Fruit fly (Drosophila melanogaster) whole organism, embryonic: Measurements from ENCODE around the gene tth.

Experiments
- ATbp ChIP-seq: fragments of 200-800 bp; sonication (Bioruptor generic); optimal IDR thresholded peaks from 2 replicates; lab custom pipeline; 2017; ENCODE audit warnings: missing biosample characterization, mild to moderate bottlenecking, missing genetic modification characterization, missing genetic modification reagents
- Abd-B ChIP-seq: fragments of 200-800 bp; sonication (Bioruptor generic); optimal IDR thresholded peaks from 2 replicates; lab custom pipeline; 2018; ENCODE audit warnings: missing biosample characterization, mild to moderate bottlenecking, missing genetic modification characterization, moderate library complexity
- Aef1 ChIP-seq: fragments of 200-800 bp; sonication (Bioruptor generic); IDR thresholded peaks from 3 replicates; pipeline ENCODE4 v1.3.6; 2022; ENCODE audit warnings: missing biosample characterization, missing genetic modification characterization
- Atf-2 ChIP-seq: fragments of 200-800 bp; sonication (Bioruptor generic); optimal IDR thresholded peaks from 2 replicates; lab custom pipeline; 2016; ENCODE audit warnings: missing biosample characterization, missing genetic modification characterization
- CG10321 ChIP-seq: fragments of 200-800 bp; sonication (Bioruptor generic); IDR thresholded peaks from 2 replicates; pipeline ENCODE4 v1.3.6; 2022; ENCODE audit warnings: missing biosample characterization, missing genetic modification characterization
- CG11723 ChIP-seq: fragments of 200-800 bp; sonication (Bioruptor generic); optimal IDR thresholded peaks from 2 replicates; lab custom pipeline; 2017; ENCODE audit warnings: missing biosample characterization, mild to moderate bottlenecking, missing genetic modification characterization
- CG12104 ChIP-seq: fragments of 200-800 bp; sonication (Bioruptor generic); optimal IDR thresholded peaks from 3 replicates; lab custom pipeline; 2016; ENCODE audit warnings: missing biosample characterization, missing genetic modification characterization
- CG14050 ChIP-seq: fragments of 200-800 bp; sonication (Bioruptor generic); IDR thresholded peaks from 3 replicates; pipeline ENCODE4 v1.3.6; 2022; ENCODE audit warnings: missing biosample characterization, missing genetic modification characterization
- CG17359 ChIP-seq: fragments of 200-800 bp; sonication (Bioruptor generic); optimal IDR thresholded peaks from 3 replicates; lab custom pipeline; 2018; ENCODE audit warnings: missing biosample characterization, mild to moderate bottlenecking, missing genetic modification characterization, moderate library complexity
- CG18011 ChIP-seq: fragments of 200-800 bp; sonication (Bioruptor generic); optimal IDR thresholded peaks from 2 replicates; lab custom pipeline; 2017; ENCODE audit warnings: missing biosample characterization, missing genetic modification characterization, mild to moderate bottlenecking, moderate library complexity, missing genotype
- CG18476 ChIP-seq: fragments of 200-800 bp; sonication (Bioruptor generic); optimal IDR thresholded peaks from 2 replicates; lab custom pipeline; 2016; ENCODE audit warnings: missing biosample characterization, mild to moderate bottlenecking, missing genetic modification characterization
- CG32532 ChIP-seq: fragments of 200-800 bp; sonication (Bioruptor generic); IDR thresholded peaks from 2 replicates; pipeline ENCODE4 v1.3.6; 2022; ENCODE audit warnings: missing biosample characterization, missing genetic modification characterization
- CG5245 ChIP-seq: fragments of 200-800 bp; sonication (Bioruptor generic); optimal IDR thresholded peaks from 3 replicates; lab custom pipeline; 2016; ENCODE audit warnings: missing biosample characterization, missing genetic modification characterization
- CG5953 ChIP-seq: fragments of 200-800 bp; sonication (Bioruptor generic); IDR thresholded peaks from 2 replicates; pipeline ENCODE4 v1.3.6; 2022; ENCODE audit warnings: missing biosample characterization, missing genetic modification characterization
- CG7987 ChIP-seq: fragments of 200-800 bp; sonication (Bioruptor generic); optimal IDR thresholded peaks from 2 replicates; lab custom pipeline; 2018; ENCODE audit warnings: missing biosample characterization, mild to moderate bottlenecking, missing genetic modification characterization, moderate library complexity
- CG8089 ChIP-seq: fragments of 200-800 bp; sonication (Bioruptor generic); optimal IDR thresholded peaks from 3 replicates; lab custom pipeline; 2016; ENCODE audit warnings: missing biosample characterization, missing genetic modification characterization
- CG9437 ChIP-seq: fragments of 200-800 bp; sonication (Bioruptor generic); optimal IDR thresholded peaks from 2 replicates; lab custom pipeline; 2018; ENCODE audit warnings: missing biosample characterization, mild to moderate bottlenecking, missing genetic modification characterization
- Chrac-16 ChIP-seq: fragments of 200-800 bp; sonication (Bioruptor generic); optimal IDR thresholded peaks from 3 replicates; lab custom pipeline; 2016; ENCODE audit warnings: missing biosample characterization, missing genetic modification characterization
- Dfd ChIP-seq, 2 experiments: fragments of >200 bp; optimal IDR thresholded peaks; 2 replicates each; lab custom pipeline; 2017; ENCODE audit warnings: missing biosample characterization in 2 of 2, missing genetic modification characterization in 2 of 2
- Dp ChIP-seq: fragments of 200-800 bp; sonication (Bioruptor generic); optimal IDR thresholded peaks from 2 replicates; lab custom pipeline; 2018; ENCODE audit warnings: missing biosample characterization, mild to moderate bottlenecking, missing genetic modification characterization, moderate library complexity
- Dref ChIP-seq: fragments of 200-800 bp; sonication (Bioruptor generic); IDR thresholded peaks from 2 replicates; pipeline ENCODE4 v1.3.6; 2022; ENCODE audit warnings: missing biosample characterization, missing genetic modification characterization
- Eip74EF ChIP-seq, 2 experiments: fragments of 200-800 bp in 1 of 2; fragments of >200 bp in 1 of 2; sonication (Bioruptor generic) in 1 of 2; optimal IDR thresholded peaks; 2 replicates each; lab custom pipeline; 2017 to 2019; ENCODE audit warnings: missing biosample characterization in 2 of 2, missing genetic modification characterization in 2 of 2, mild to moderate bottlenecking in 1 of 2, moderate library complexity in 1 of 2
- Fer2 ChIP-seq: fragments of 200-800 bp; sonication (Bioruptor generic); optimal IDR thresholded peaks from 2 replicates; lab custom pipeline; 2018; ENCODE audit warnings: missing biosample characterization, mild to moderate bottlenecking, missing genetic modification characterization, moderate library complexity
- Hr39 ChIP-seq: fragments of >200 bp; optimal IDR thresholded peaks from 2 replicates; lab custom pipeline; 2017
- Hr78 ChIP-seq, 2 experiments: fragments of 200-800 bp in 1 of 2; fragments of >200 bp in 1 of 2; sonication (Bioruptor generic) in 1 of 2; optimal IDR thresholded peaks; 2 replicates each; lab custom pipeline; 2017 to 2019; ENCODE audit warnings: missing biosample characterization in 2 of 2, missing genetic modification characterization in 2 of 2, mild to moderate bottlenecking in 1 of 2, moderate library complexity in 1 of 2
- Hsf ChIP-seq: fragments of 200-800 bp; sonication (Bioruptor generic); optimal IDR thresholded peaks from 3 replicates; lab custom pipeline; 2016; ENCODE audit warnings: missing biosample characterization, missing genetic modification characterization
- MBD-R2 ChIP-seq: fragments of 200-800 bp; sonication (Bioruptor generic); IDR thresholded peaks from 2 replicates; pipeline ENCODE4 v1.3.6; 2022; ENCODE audit warnings: missing biosample characterization, missing genetic modification characterization
- Poxn ChIP-seq: fragments of 200-800 bp; sonication (Bioruptor generic); IDR thresholded peaks from 2 replicates; pipeline ENCODE4 v1.3.6; 2022; ENCODE audit warnings: missing biosample characterization, missing genetic modification characterization
- Side ChIP-seq: fragments of 200-800 bp; sonication (Bioruptor generic); optimal IDR thresholded peaks from 2 replicates; lab custom pipeline; 2016; ENCODE audit warnings: missing biosample characterization, missing genetic modification characterization
- Xbp1 ChIP-seq: fragments of 200-800 bp; sonication (Bioruptor generic); optimal IDR thresholded peaks from 3 replicates; lab custom pipeline; 2016; ENCODE audit warnings: missing biosample characterization, mild to moderate bottlenecking, missing genetic modification characterization
- amos ChIP-seq: fragments of 200-800 bp; sonication (Bioruptor generic); IDR thresholded peaks from 2 replicates; pipeline ENCODE4 v1.3.6; 2022; ENCODE audit warnings: missing biosample characterization, missing genetic modification characterization; ENCODE audit not compliant: partially characterized antibody
- aop ChIP-seq: fragments of 200-800 bp; sonication (Bioruptor generic); IDR thresholded peaks from 2 replicates; pipeline ENCODE4 v1.3.6; 2022; ENCODE audit warnings: missing biosample characterization, missing genetic modification characterization
- ase ChIP-seq: fragments of 200-800 bp; sonication (Bioruptor generic); IDR thresholded peaks from 3 replicates; pipeline ENCODE4 v1.3.6; 2022; ENCODE audit warnings: missing biosample characterization, missing genetic modification characterization
- crol ChIP-seq: fragments of 200-800 bp; sonication (Bioruptor generic); IDR thresholded peaks from 2 replicates; pipeline ENCODE4 v1.3.6; 2022; ENCODE audit warnings: missing biosample characterization, missing genetic modification characterization
- danr ChIP-seq: fragments of 200-800 bp; sonication (Bioruptor generic); IDR thresholded peaks from 2 replicates; pipeline ENCODE4 v1.3.6; 2022; ENCODE audit warnings: missing biosample characterization, missing genetic modification characterization
- dmrt11E ChIP-seq: fragments of 200-800 bp; sonication (Bioruptor generic); optimal IDR thresholded peaks from 3 replicates; lab custom pipeline; 2018; ENCODE audit warnings: missing biosample characterization, mild to moderate bottlenecking, missing genetic modification characterization, moderate library complexity
- gem ChIP-seq: fragments of 200-800 bp; sonication (Bioruptor generic); optimal IDR thresholded peaks from 2 replicates; lab custom pipeline; 2019; ENCODE audit warnings: missing biosample characterization, mild to moderate bottlenecking, missing genetic modification characterization, moderate library complexity
- grau ChIP-seq: fragments of 200-800 bp; optimal IDR thresholded peaks from 3 replicates; lab custom pipeline; 2019; ENCODE audit warnings: missing biosample characterization, mild to moderate bottlenecking, missing genetic modification characterization, moderate library complexity
- kay ChIP-seq: fragments of 200-800 bp; sonication (Bioruptor generic); optimal IDR thresholded peaks from 2 replicates; lab custom pipeline; 2016; ENCODE audit warnings: missing biosample characterization, missing genetic modification characterization
- lilli ChIP-seq: fragments of 200-800 bp; sonication (Bioruptor generic); optimal IDR thresholded peaks from 3 replicates; lab custom pipeline; 2016; ENCODE audit warnings: missing biosample characterization, missing genetic modification characterization
- nerfin-1 ChIP-seq: fragments of 200-800 bp; sonication (Bioruptor generic); optimal IDR thresholded peaks from 3 replicates; lab custom pipeline; 2019; ENCODE audit warnings: missing biosample characterization, mild to moderate bottlenecking, missing genetic modification characterization, moderate library complexity
- oc ChIP-seq: fragments of 200-800 bp; sonication (Bioruptor generic); optimal IDR thresholded peaks from 2 replicates; lab custom pipeline; 2018; ENCODE audit warnings: missing biosample characterization, mild to moderate bottlenecking, missing genetic modification characterization, moderate library complexity
- otp ChIP-seq: fragments of 200-800 bp; sonication (Bioruptor generic); IDR thresholded peaks from 3 replicates; pipeline ENCODE4, ENCODE4 v1.3.6; 2022; ENCODE audit warnings: missing biosample characterization, missing genetic modification characterization
- pnt ChIP-seq: fragments of 200-800 bp; sonication (Bioruptor generic); optimal IDR thresholded peaks from 3 replicates; lab custom pipeline; 2016; ENCODE audit warnings: missing biosample characterization, missing genetic modification characterization
- psq ChIP-seq: fragments of 200-800 bp; sonication (Bioruptor generic); optimal IDR thresholded peaks from 2 replicates; lab custom pipeline; 2017; ENCODE audit warnings: missing biosample characterization, missing genetic modification characterization
- rib ChIP-seq: fragments of 200-800 bp; sonication (Bioruptor generic); IDR thresholded peaks from 2 replicates; pipeline ENCODE4 v1.3.6; 2022; ENCODE audit warnings: missing biosample characterization, missing genetic modification characterization
- row ChIP-seq: fragments of 200-800 bp; sonication (Bioruptor generic); IDR thresholded peaks from 3 replicates; pipeline ENCODE4 v1.3.6; 2022; ENCODE audit warnings: missing biosample characterization, missing genetic modification characterization
- sc ChIP-seq, 3 experiments: fragments of >200 bp in 2 of 3; fragments of 200-800 bp in 1 of 3; sonication (Bioruptor generic) in 1 of 3; optimal IDR thresholded peaks; 2 replicates in 2 of 3; 3 replicates in 1 of 3; lab custom pipeline; 2017; ENCODE audit warnings: mild to moderate bottlenecking in 1 of 3, missing biosample characterization in 1 of 3, missing genetic modification characterization in 1 of 3, missing genetic modification reagents in 1 of 3
- tx ChIP-seq: fragments of 200-800 bp; sonication (Bioruptor generic); optimal IDR thresholded peaks from 2 replicates; lab custom pipeline; 2016; ENCODE audit warnings: missing biosample characterization, missing genetic modification characterization

tth gene

DNA sequence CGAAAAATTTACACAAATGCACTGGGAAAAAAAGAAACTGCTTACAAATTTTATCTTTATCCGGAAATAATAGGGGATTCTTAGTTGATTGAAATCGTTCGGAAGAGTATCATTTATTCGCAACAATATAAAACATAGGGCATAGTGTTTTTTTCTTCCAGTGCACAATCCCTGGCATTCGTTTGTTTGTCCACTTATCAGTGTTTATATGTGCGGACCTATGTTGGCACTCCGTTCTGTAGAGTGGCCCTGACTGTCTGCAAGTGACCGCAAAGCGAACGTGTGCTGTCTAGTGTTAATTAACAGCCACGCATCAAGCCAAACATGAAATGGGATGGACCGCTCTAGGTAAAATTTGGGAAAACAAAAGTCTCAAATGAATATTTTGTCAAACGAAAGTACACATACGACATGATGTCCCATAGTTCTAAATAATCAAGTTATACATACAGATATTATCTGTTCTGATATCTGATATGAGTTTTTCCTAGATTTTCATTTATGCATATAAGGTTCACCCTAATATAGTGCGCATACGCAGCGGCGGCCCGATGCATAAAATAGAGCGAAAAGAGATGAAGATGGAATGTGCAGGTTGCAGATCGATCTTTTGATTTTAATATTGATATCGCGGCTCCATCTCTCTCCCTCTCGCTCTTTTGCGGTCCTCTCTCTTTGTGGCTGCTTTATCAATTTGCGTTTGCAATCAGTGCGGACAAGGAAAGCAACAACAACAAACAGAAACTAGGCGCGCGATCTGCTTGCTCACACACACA, 24.9 kb upstream of the tth start (continued):
- peak; percentile 84 for TF ChIP-seq CG5953 (GFP tag; lab: Robert Waterston, UW)
- peak; percentile 86 for TF ChIP-seq CG11723 (GFP tag; lab: Kevin White, UChicago)
- peak; percentile 89 for TF ChIP-seq kay (GFP tag; lab: Kevin White, UChicago)
- TF ChIP-seq amos (GFP tag; lab: Robert Waterston, UW): no peak
- peak; percentile 68 for TF ChIP-seq CG7987 (GFP tag; lab: Kevin White, UChicago)
- peak; percentile 95 for TF ChIP-seq row (GFP tag; lab: Robert Waterston, UW)
- TF ChIP-seq Fer2 (tag; lab: Kevin White, UChicago): peak; percentile 88
- peak; percentile 95 for TF ChIP-seq gem (tag; lab: Kevin White, UChicago)
- peak; percentile 95 for TF ChIP-seq Hsf (GFP tag; lab: Kevin White, UChicago)
- TF ChIP-seq otp (GFP tag; lab: Robert Waterston, UW): peak; percentile 85; the same call in 2 of the 3 replicates
- peak in 1 of 2 experiments; percentile 86 for TF ChIP-seq Eip74EF (GFP tag; optimal IDR thresholded peaks at IDR 0.05; lab: Kevin White, UChicago)
- peak; percentile 15 for TF ChIP-seq Dp (GFP tag; lab: Kevin White, UChicago)
- peak; percentile 95 for TF ChIP-seq rib (GFP tag; lab: Robert Waterston, UW)
- no peak for TF ChIP-seq Hr39
- TF ChIP-seq ATbp (GFP tag; lab: Kevin White, UChicago): peak; percentile 88
- TF ChIP-seq CG10321 (GFP tag; lab: Robert Waterston, UW): peak; percentile 75
- no peak for TF ChIP-seq sc (optimal IDR thresholded peaks at IDR 0.05; lab: Kevin White, UChicago)
- TF ChIP-seq sc (GFP tag; optimal IDR thresholded peaks at IDR 0.05; lab: Kevin White, UChicago): peak; percentile 76
- no peak for TF ChIP-seq Dfd (GFP tag; optimal IDR thresholded peaks at IDR 0.05; lab: Kevin White, UChicago)
- peak; percentile 95 for TF ChIP-seq Xbp1 (GFP tag; lab: Kevin White, UChicago)
- TF ChIP-seq nerfin-1: peak; percentile 87
- peak; percentile 72 for TF ChIP-seq psq (GFP tag; lab: Kevin White, UChicago)
- TF ChIP-seq dmrt11E (tag; lab: Kevin White, UChicago): peak; percentile 81
- TF ChIP-seq Aef1 (GFP tag; lab: Robert Waterston, UW): peak; percentile 91
- TF ChIP-seq lilli (GFP tag; lab: Kevin White, UChicago): peak; percentile 97
- peak; percentile 89 for TF ChIP-seq CG12104 (GFP tag; lab: Kevin White, UChicago)
- TF ChIP-seq CG8089: peak; percentile 93
- peak; percentile 84 for TF ChIP-seq CG5245 (GFP tag; lab: Kevin White, UChicago)
- TF ChIP-seq CG14050 (GFP tag; lab: Robert Waterston, UW): peak; percentile 92
- peak; percentile 68 for TF ChIP-seq CG18011 (GFP tag; lab: Kevin White, UChicago)
- TF ChIP-seq Hr78 (GFP tag; optimal IDR thresholded peaks at IDR 0.05; lab: Kevin White, UChicago): peak in 1 of 2 experiments; percentile 63
- peak; percentile 90 for TF ChIP-seq CG18476 (GFP tag; lab: Kevin White, UChicago)
- peak; percentile 83 for TF ChIP-seq MBD-R2 (GFP tag; lab: Robert Waterston, UW)
- TF ChIP-seq pnt (GFP tag; lab: Kevin White, UChicago): peak; percentile 96
- TF ChIP-seq aop (GFP tag; lab: Robert Waterston, UW): peak; percentile 64; the same call in 1 of the 2 replicates
- peak; percentile 94 for TF ChIP-seq Atf-2 (GFP tag; lab: Kevin White, UChicago)
- peak; percentile 89 for TF ChIP-seq CG9437 (GFP tag; lab: Kevin White, UChicago)
- peak; percentile 93 for TF ChIP-seq CG17359 (tag; lab: Kevin White, UChicago)
- peak; percentile 89 for TF ChIP-seq ase (GFP tag; lab: Robert Waterston, UW)
- peak; percentile 94 for TF ChIP-seq Side (GFP tag; lab: Kevin White, UChicago)
- TF ChIP-seq tx (GFP tag; lab: Kevin White, UChicago): peak; percentile 94
- TF ChIP-seq CG32532: peak; percentile 95
- peak; percentile 83 for TF ChIP-seq Poxn
- TF ChIP-seq danr (GFP tag; lab: Robert Waterston, UW): peak; percentile 88
- peak; percentile 93 for TF ChIP-seq Abd-B (GFP tag; lab: Kevin White, UChicago)
- TF ChIP-seq grau (tag; lab: Kevin White, UChicago): peak; percentile 93
- TF ChIP-seq crol (GFP tag; lab: Robert Waterston, UW): no peak
- TF ChIP-seq Dref: peak; percentile 36; the same call in 1 of the 2 replicates
- peak; percentile 92 for TF ChIP-seq Chrac-16
- peak; percentile 88 for TF ChIP-seq oc (tag; lab: Kevin White, UChicago)
